Worm (Caenorhabditis elegans) whole organism, early embryonic: Measurements from ENCODE around the gene fubl-1.

ENCODE experiments used
- B0310.2 ChIP-seq: sonication (generic microtip); optimal IDR thresholded peaks from 2 replicates; lab custom pipeline; 2016; ENCODE audit warnings: mild to moderate bottlenecking, missing genetic modification characterization, missing compliant biosample characterization
- F13C5.2 ChIP-seq: sonication (generic microtip); optimal IDR thresholded peaks from 2 replicates; lab custom pipeline; 2017; ENCODE audit warnings: mild to moderate bottlenecking, missing genetic modification characterization, inconsistent platforms, missing compliant biosample characterization
- aly-1 ChIP-seq: sonication (generic microtip); optimal IDR thresholded peaks from 2 replicates; lab custom pipeline; 2016; ENCODE audit warnings: missing genetic modification characterization, missing compliant biosample characterization
- ama-1 ChIP-seq: fragments of 150-350 bp; optimal IDR thresholded peaks from 2 replicates; lab custom pipeline; 2014
- ceh-13 ChIP-seq: fragments of 200-800 bp; sonication (Bioruptor generic); optimal IDR thresholded peaks from 2 replicates; lab custom pipeline; 2018; ENCODE audit warnings: mild to moderate bottlenecking, missing genetic modification characterization, missing compliant biosample characterization
- ceh-36 ChIP-seq: sonication (generic microtip); optimal IDR thresholded peaks from 2 replicates; lab custom pipeline; 2016; ENCODE audit warnings: missing genetic modification characterization, inconsistent platforms, missing compliant biosample characterization
- ets-7 ChIP-seq: sonication (generic microtip); optimal IDR thresholded peaks from 2 replicates; lab custom pipeline; 2016; ENCODE audit warnings: missing genotype, missing genetic modification characterization, missing compliant biosample characterization
- flt-1 ChIP-seq: fragments of 200-800 bp; sonication (Bioruptor generic); IDR thresholded peaks from 2 replicates; pipeline ENCODE4 v1.3.6; 2022; ENCODE audit warnings: missing genetic modification characterization, missing compliant biosample characterization
- hmbx-1 ChIP-seq: sonication (generic microtip); optimal IDR thresholded peaks from 2 replicates; lab custom pipeline; 2016; ENCODE audit warnings: mild to moderate bottlenecking, missing genetic modification characterization, missing compliant biosample characterization
- hmg-4 ChIP-seq: fragments of 200-800 bp; sonication (Bioruptor generic); optimal IDR thresholded peaks from 2 replicates; lab custom pipeline; 2018; ENCODE audit warnings: mild to moderate bottlenecking, missing genetic modification characterization, missing compliant biosample characterization
- hnd-1 ChIP-seq: sonication (generic microtip); optimal IDR thresholded peaks from 2 replicates; lab custom pipeline; 2016; ENCODE audit warnings: missing genetic modification characterization, missing compliant biosample characterization
- pes-1 ChIP-seq: fragments of 200-800 bp; sonication (Bioruptor generic); IDR thresholded peaks from 2 replicates; pipeline ENCODE4 v1.3.6; 2022; ENCODE audit warnings: missing genetic modification reagents, missing genetic modification characterization, missing compliant biosample characterization
- scrt-1 ChIP-seq: fragments of 200-800 bp; sonication (Bioruptor generic); IDR thresholded peaks from 2 replicates; pipeline ENCODE4 v1.3.6; 2022; ENCODE audit warnings: missing genetic modification characterization, missing compliant biosample characterization
- sea-1 ChIP-seq: fragments of 200-800 bp; sonication (Bioruptor generic); conservative IDR thresholded peaks from 2 replicates; pipeline ENCODE4 v1.3.6; 2022; ENCODE audit warnings: missing genetic modification characterization, missing compliant biosample characterization
- tbx-11 ChIP-seq: fragments of 200-800 bp; sonication (Bioruptor generic); IDR thresholded peaks from 2 replicates; pipeline ENCODE4 v1.3.6; 2022; ENCODE audit warnings: missing genetic modification characterization, missing compliant biosample characterization
- tbx-37 ChIP-seq: fragments of 200-800 bp; sonication (Bioruptor generic); conservative IDR thresholded peaks from 2 replicates; pipeline ENCODE4 v1.3.6; 2022; ENCODE audit warnings: missing genetic modification reagents, missing genetic modification characterization, missing compliant biosample characterization
- tra-4 ChIP-seq: sonication (generic microtip); optimal IDR thresholded peaks from 2 replicates; lab custom pipeline; 2017; ENCODE audit warnings: missing genetic modification characterization, missing compliant biosample characterization

Gene fubl-1

ce11 chrV:10244018-10244720, 5.5 kb upstream of the fubl-1 start:
- no peak for TF ChIP-seq sea-1
- TF ChIP-seq hnd-1 (tag; lab: Kevin White, UChicago), result no peak
- no peak for TF ChIP-seq ceh-36 (tag; lab: Kevin White, UChicago)
- no peak for TF ChIP-seq tbx-11 (GFP tag; lab: Robert Waterston, UW)
- TF ChIP-seq B0310.2, result no peak

- TF ChIP-seq ets-7 (tag; lab: Kevin White, UChicago) (no peak), tbx-37 (no peak), ceh-13 (GFP tag; lab: Kevin White, UChicago) (no peak), pes-1 (GFP tag; lab: Robert Waterston, UW) (no peak), aly-1 (tag; lab: Kevin White, UChicago) (no peak), sea-1 (no peak), tra-4 (tag; lab: Kevin White, UChicago) (no peak), hmg-4 (GFP tag; lab: Kevin White, UChicago) (no peak), scrt-1 (GFP tag; lab: Robert Waterston, UW) (no peak), tbx-11 (GFP tag; lab: Robert Waterston, UW) (no peak)
These were observed 4.4 kb upstream of the fubl-1 start, which contains the start of gene C12D8.9 for ce11 chrV:10243105-10243504. C12D8.9 (minus strand) TSS chrV:10243205.

ce11 chrV:10241121-10241803, 2.6 kb upstream of the fubl-1 start, which contains the start of the genes C12D8.21 and col-148:
C12D8.21 (minus strand) TSS chrV:10241188.
col-148 (plus strand) TSS chrV:10241753.
- no peak for TF ChIP-seq hmg-4 (GFP tag; lab: Kevin White, UChicago)
- TF ChIP-seq sea-1, result no peak
- no peak for TF ChIP-seq aly-1 (tag; lab: Kevin White, UChicago)
- TF ChIP-seq scrt-1 (GFP tag; lab: Robert Waterston, UW), result no peak
- no peak for TF ChIP-seq flt-1
- TF ChIP-seq pes-1 (GFP tag; lab: Robert Waterston, UW), result no peak
- no peak for TF ChIP-seq hnd-1 (tag; lab: Kevin White, UChicago)
- TF ChIP-seq B0310.2, result no peak

- TF ChIP-seq sea-1 (no peak), tra-4 (tag; lab: Kevin White, UChicago) (no peak), tbx-11 (GFP tag; lab: Robert Waterston, UW) (no peak), hnd-1 (tag; lab: Kevin White, UChicago) (no peak), hmbx-1 (tag; lab: Kevin White, UChicago) (no peak), tbx-37 (no peak), ama-1 (lab: Kevin White, UChicago) (no peak), flt-1 (no peak), ets-7 (tag; lab: Kevin White, UChicago) (no peak), aly-1 (tag; lab: Kevin White, UChicago) (no peak)
These were observed 1.2 kb upstream of the fubl-1 start, which contains the start of gene fipr-8 for ce11 chrV:10239861-10240260. fipr-8 (minus strand) TSS chrV:10239961.

ce11 chrV:10237959-10238444, 664 bp downstream of the fubl-1 start:
- no peak for TF ChIP-seq hmbx-1 (tag; lab: Kevin White, UChicago)
- no peak for TF ChIP-seq tbx-37
- TF ChIP-seq flt-1, result no peak
- TF ChIP-seq ets-7 (tag; lab: Kevin White, UChicago), result no peak
- TF ChIP-seq hmg-4 (GFP tag; lab: Kevin White, UChicago), result no peak
- TF ChIP-seq pes-1 (GFP tag; lab: Robert Waterston, UW), result no peak
- no peak for TF ChIP-seq sea-1
- no peak for TF ChIP-seq tra-4 (tag; lab: Kevin White, UChicago)
- no peak for TF ChIP-seq ceh-13 (GFP tag; lab: Kevin White, UChicago)
- TF ChIP-seq aly-1 (tag; lab: Kevin White, UChicago), result no peak
- TF ChIP-seq ceh-36 (tag; lab: Kevin White, UChicago), result no peak
- no peak for TF ChIP-seq F13C5.2 (tag; lab: Kevin White, UChicago)
- TF ChIP-seq ama-1 (lab: Kevin White, UChicago), result no peak
- TF ChIP-seq B0310.2, result no peak
- TF ChIP-seq tbx-11 (GFP tag; lab: Robert Waterston, UW), result no peak
- TF ChIP-seq hnd-1 (tag; lab: Kevin White, UChicago), result no peak
- no peak for TF ChIP-seq scrt-1 (GFP tag; lab: Robert Waterston, UW)

ce11 chrV:10237171-10237570, 1.5 kb downstream of the fubl-1 start:
- no peak for TF ChIP-seq hmg-4 (GFP tag; lab: Kevin White, UChicago)
- no peak for TF ChIP-seq tbx-37
- no peak for TF ChIP-seq F13C5.2 (tag; lab: Kevin White, UChicago)
- TF ChIP-seq scrt-1 (GFP tag; lab: Robert Waterston, UW), result no peak
- TF ChIP-seq tra-4 (tag; lab: Kevin White, UChicago), result no peak
- TF ChIP-seq hnd-1 (tag; lab: Kevin White, UChicago), result no peak

- TF ChIP-seq flt-1 (no peak), hmbx-1 (tag; lab: Kevin White, UChicago) (no peak), scrt-1 (GFP tag; lab: Robert Waterston, UW) (no peak), hmg-4 (GFP tag; lab: Kevin White, UChicago) (no peak), hnd-1 (tag; lab: Kevin White, UChicago) (no peak), B0310.2 (no peak), ceh-13 (GFP tag; lab: Kevin White, UChicago) (no peak), tra-4 (tag; lab: Kevin White, UChicago) (no peak)
These were observed 5.3 kb downstream of the fubl-1 start, which contains the start of gene str-182 for ce11 chrV:10233330-10233729. str-182 (minus strand) TSS chrV:10233430.
